Worm (Caenorhabditis elegans) whole organism, L1 larva: ENCODE results near the gene nrde-4.
A peak's percentile ranks its signal among the peaks of the same experiment; 100 is the strongest.

Source experiments
- C04F5.9 ChIP-seq: sonication (generic microtip); optimal IDR thresholded peaks from 2 replicates; lab custom pipeline; 2016; ENCODE audit warnings: missing genetic modification characterization, missing compliant biosample characterization
- C16A3.4 ChIP-seq: fragments of 150-350 bp; optimal IDR thresholded peaks from 2 replicates; lab custom pipeline; 2014; ENCODE audit warnings: missing biosample characterization, missing genetic modification characterization
- C34B4.2 ChIP-seq: sonication (generic microtip); optimal IDR thresholded peaks from 2 replicates; lab custom pipeline; 2017; ENCODE audit warnings: mild to moderate bottlenecking, missing genetic modification characterization, missing compliant biosample characterization
- F16B12.6 ChIP-seq: fragments of 150-350 bp; optimal IDR thresholded peaks from 2 replicates; lab custom pipeline; 2014; ENCODE audit warnings: missing biosample characterization, missing genetic modification characterization
- Y116A8C.19 ChIP-seq: sonication (generic microtip); optimal IDR thresholded peaks from 2 replicates; lab custom pipeline; 2016; ENCODE audit warnings: missing compliant biosample characterization, missing genetic modification characterization, borderline replicate concordance
- aha-1 ChIP-seq: fragments of 150-350 bp; optimal IDR thresholded peaks from 2 replicates; lab custom pipeline; 2014; ENCODE audit warnings: missing biosample characterization, missing genetic modification characterization
- aly-2 ChIP-seq: fragments of 150-350 bp; optimal IDR thresholded peaks from 2 replicates; lab custom pipeline; 2014; ENCODE audit warnings: missing biosample characterization, missing genetic modification characterization
- ama-1 ChIP-seq: fragments of 150-350 bp; optimal IDR thresholded peaks from 2 replicates; lab custom pipeline; 2014
- ceh-8 ChIP-seq: fragments of 200-800 bp; sonication (Bioruptor generic); optimal IDR thresholded peaks from 2 replicates; lab custom pipeline; 2018; ENCODE audit warnings: mild to moderate bottlenecking, missing genetic modification characterization, moderate library complexity, missing compliant biosample characterization
- ceh-90 ChIP-seq: sonication (generic microtip); optimal IDR thresholded peaks from 2 replicates; lab custom pipeline; 2016; ENCODE audit warnings: missing genetic modification characterization, missing compliant biosample characterization
- dpl-1 ChIP-seq, 3 experiments: fragments of 150-350 bp in 2 of 3; sonication (generic microtip) in 1 of 3; optimal IDR thresholded peaks; 2 replicates each; lab custom pipeline; 2014 to 2017; ENCODE audit warnings: missing biosample characterization in 3 of 3, missing genetic modification characterization in 3 of 3, missing genetic modification reagents in 3 of 3
- dsc-1 ChIP-seq: sonication (generic microtip); optimal IDR thresholded peaks from 2 replicates; lab custom pipeline; 2016; ENCODE audit warnings: mild to moderate bottlenecking, missing genetic modification characterization, missing compliant biosample characterization
- efl-1 ChIP-seq, 4 experiments: fragments of 150-350 bp; optimal IDR thresholded peaks in 3 of 4; peaks in 1 of 4; 1 replicate in 1 of 4; 2 replicates in 3 of 4; lab custom pipeline; 2014; ENCODE audit warnings: missing biosample characterization in 2 of 4, missing genetic modification characterization in 2 of 4, missing genetic modification reagents in 2 of 4
- egl-27 ChIP-seq, 2 experiments: fragments of 150-350 bp in 1 of 2; sonication (generic microtip); optimal IDR thresholded peaks; 3 replicates each; lab custom pipeline; 2017 to 2018; ENCODE audit warnings: missing biosample characterization in 2 of 2, missing genetic modification characterization in 2 of 2, missing genetic modification reagents in 2 of 2
- elt-2 ChIP-seq: sonication (generic microtip); optimal IDR thresholded peaks from 2 replicates; lab custom pipeline; 2016; ENCODE audit warnings: missing genetic modification characterization, mild to moderate bottlenecking, inconsistent platforms, missing compliant biosample characterization, missing genetic modification reagents
- elt-3 ChIP-seq, 6 experiments: fragments of 150-350 bp in 1 of 6; sonication (generic microtip); optimal IDR thresholded peaks; 2 replicates each; lab custom pipeline; 2017 to 2018; ENCODE audit warnings: missing biosample characterization in 6 of 6, missing genetic modification characterization in 6 of 6, inconsistent platforms in 1 of 6
- hlh-17 ChIP-seq: fragments of 200-800 bp; sonication (Bioruptor generic); optimal IDR thresholded peaks from 2 replicates; lab custom pipeline; 2018; ENCODE audit warnings: missing genetic modification characterization, mild to moderate bottlenecking, missing compliant biosample characterization, moderate library complexity, borderline replicate concordance
- hlh-4 ChIP-seq: sonication (generic microtip); optimal IDR thresholded peaks from 2 replicates; lab custom pipeline; 2016; ENCODE audit warnings: mild to moderate bottlenecking, missing genetic modification characterization, missing compliant biosample characterization
- irx-1 ChIP-seq: sonication (generic microtip); optimal IDR thresholded peaks from 2 replicates; lab custom pipeline; 2016; ENCODE audit warnings: missing genetic modification characterization, missing compliant biosample characterization
- isw-1 ChIP-seq: fragments of 200-800 bp; sonication (Bioruptor generic); IDR thresholded peaks from 2 replicates; pipeline ENCODE4 v1.3.6; 2022; ENCODE audit warnings: missing genetic modification characterization, missing compliant biosample characterization
- jun-1 ChIP-seq: fragments of 150-350 bp; optimal IDR thresholded peaks from 2 replicates; lab custom pipeline; 2014; ENCODE audit warnings: missing biosample characterization, missing genetic modification reagents, missing genetic modification characterization
- lin-13 ChIP-seq: fragments of 150-350 bp; optimal IDR thresholded peaks from 2 replicates; lab custom pipeline; 2014; ENCODE audit warnings: missing biosample characterization, missing genetic modification reagents, missing genetic modification characterization
- lin-15B ChIP-seq: fragments of 150-350 bp; sonication (generic microtip); optimal IDR thresholded peaks from 3 replicates; lab custom pipeline; 2014; ENCODE audit warnings: missing biosample characterization, missing genetic modification characterization
- lin-39 ChIP-seq: fragments of 150-350 bp; optimal IDR thresholded peaks from 2 replicates; lab custom pipeline; 2014; ENCODE audit warnings: missing biosample characterization, missing genetic modification reagents, missing genetic modification characterization
- mab-9 ChIP-seq: fragments of 200-800 bp; sonication (Bioruptor generic); IDR thresholded peaks from 2 replicates; pipeline ENCODE4 v1.3.6; 2022; ENCODE audit warnings: missing genetic modification reagents, missing genetic modification characterization, missing compliant biosample characterization
- mdl-1 ChIP-seq, 2 experiments: fragments of 150-350 bp; optimal IDR thresholded peaks; 2 replicates each; lab custom pipeline; 2014 to 2017; ENCODE audit warnings: missing biosample characterization in 2 of 2, missing genetic modification characterization in 2 of 2, inconsistent platforms in 1 of 2
- mef-2 ChIP-seq: fragments of 150-350 bp; optimal IDR thresholded peaks from 2 replicates; lab custom pipeline; 2014; ENCODE audit warnings: missing biosample characterization, missing genetic modification characterization
- nhr-11 ChIP-seq: fragments of 150-350 bp; optimal IDR thresholded peaks from 2 replicates; lab custom pipeline; 2014; ENCODE audit warnings: missing biosample characterization, missing genetic modification characterization
- nhr-12 ChIP-seq: sonication (generic microtip); optimal IDR thresholded peaks from 2 replicates; lab custom pipeline; 2017; ENCODE audit warnings: missing biosample characterization, missing genetic modification characterization
- nhr-20 ChIP-seq: sonication (generic microtip); optimal IDR thresholded peaks from 2 replicates; lab custom pipeline; 2016; ENCODE audit warnings: mild to moderate bottlenecking, missing genetic modification characterization, missing compliant biosample characterization
- nhr-237 ChIP-seq: fragments of 150-350 bp; optimal IDR thresholded peaks from 2 replicates; lab custom pipeline; 2014; ENCODE audit warnings: missing biosample characterization, missing genetic modification characterization
- nhr-28 ChIP-seq: fragments of 150-350 bp; optimal IDR thresholded peaks from 2 replicates; lab custom pipeline; 2014; ENCODE audit warnings: missing biosample characterization, missing genetic modification characterization
- nhr-47 ChIP-seq: sonication (generic microtip); optimal IDR thresholded peaks from 2 replicates; lab custom pipeline; 2016; ENCODE audit warnings: mild to moderate bottlenecking, missing genetic modification characterization, moderate library complexity, missing compliant biosample characterization
- nhr-71 ChIP-seq: sonication (generic microtip); optimal IDR thresholded peaks from 2 replicates; lab custom pipeline; 2016; ENCODE audit warnings: mild to moderate bottlenecking, missing genetic modification characterization, moderate library complexity, missing compliant biosample characterization
- nhr-76 ChIP-seq: sonication (generic microtip); optimal IDR thresholded peaks from 2 replicates; lab custom pipeline; 2017; ENCODE audit warnings: missing biosample characterization, missing genetic modification characterization
- nhr-90 ChIP-seq: sonication (generic microtip); optimal IDR thresholded peaks from 2 replicates; lab custom pipeline; 2016; ENCODE audit warnings: mild to moderate bottlenecking, missing genetic modification characterization, missing compliant biosample characterization; ENCODE audit not compliant: poor library complexity
- pax-3 ChIP-seq: fragments of 200-800 bp; sonication (Bioruptor generic); optimal IDR thresholded peaks from 2 replicates; lab custom pipeline; 2018; ENCODE audit warnings: mild to moderate bottlenecking, missing genetic modification characterization, moderate library complexity, missing compliant biosample characterization
- skn-1 ChIP-seq: fragments of 150-350 bp; optimal IDR thresholded peaks from 2 replicates; lab custom pipeline; 2014; ENCODE audit warnings: missing biosample characterization, missing genetic modification characterization
- snpc-4 ChIP-seq: fragments of 150-350 bp; optimal IDR thresholded peaks from 2 replicates; lab custom pipeline; 2014; ENCODE audit warnings: missing biosample characterization, missing genetic modification characterization
- sox-4 ChIP-seq: sonication (generic microtip); optimal IDR thresholded peaks from 2 replicates; lab custom pipeline; 2016; ENCODE audit warnings: missing genetic modification characterization, missing compliant biosample characterization
- sptf-1 ChIP-seq: fragments of 150-350 bp; optimal IDR thresholded peaks from 2 replicates; lab custom pipeline; 2014; ENCODE audit warnings: missing biosample characterization, missing genetic modification characterization
- sup-37 ChIP-seq: fragments of 200-800 bp; sonication (Bioruptor generic); optimal IDR thresholded peaks from 2 replicates; lab custom pipeline; 2018; ENCODE audit warnings: mild to moderate bottlenecking, missing genetic modification characterization, missing compliant biosample characterization
- swsn-7 ChIP-seq: sonication (generic microtip); optimal IDR thresholded peaks from 2 replicates; lab custom pipeline; 2016; ENCODE audit warnings: missing genetic modification characterization, missing compliant biosample characterization
- tbx-2 ChIP-seq: sonication (generic microtip); optimal IDR thresholded peaks from 2 replicates; lab custom pipeline; 2016; ENCODE audit warnings: missing genetic modification characterization, missing compliant biosample characterization
- tlp-1 ChIP-seq: fragments of 150-350 bp; optimal IDR thresholded peaks from 2 replicates; lab custom pipeline; 2014; ENCODE audit warnings: missing biosample characterization, missing genetic modification characterization
- unc-130 ChIP-seq: fragments of 150-350 bp; optimal IDR thresholded peaks from 2 replicates; lab custom pipeline; 2017; ENCODE audit warnings: missing biosample characterization, missing genetic modification characterization, inconsistent platforms
- unc-30 ChIP-seq: sonication (generic microtip); optimal IDR thresholded peaks from 2 replicates; lab custom pipeline; 2017; ENCODE audit warnings: missing biosample characterization, missing genetic modification characterization
- vab-15 ChIP-seq: sonication (generic microtip); optimal IDR thresholded peaks from 2 replicates; lab custom pipeline; 2017; ENCODE audit warnings: missing genotype, mild to moderate bottlenecking, missing genetic modification characterization, missing compliant biosample characterization
- xbp-1 ChIP-seq: sonication (generic microtip); optimal IDR thresholded peaks from 2 replicates; lab custom pipeline; 2016; ENCODE audit warnings: missing genetic modification characterization, missing compliant biosample characterization
- ztf-4 ChIP-seq: fragments of 150-350 bp; optimal IDR thresholded peaks from 2 replicates; lab custom pipeline; 2014; ENCODE audit warnings: missing biosample characterization, missing genetic modification characterization

Gene nrde-4

DNA sequence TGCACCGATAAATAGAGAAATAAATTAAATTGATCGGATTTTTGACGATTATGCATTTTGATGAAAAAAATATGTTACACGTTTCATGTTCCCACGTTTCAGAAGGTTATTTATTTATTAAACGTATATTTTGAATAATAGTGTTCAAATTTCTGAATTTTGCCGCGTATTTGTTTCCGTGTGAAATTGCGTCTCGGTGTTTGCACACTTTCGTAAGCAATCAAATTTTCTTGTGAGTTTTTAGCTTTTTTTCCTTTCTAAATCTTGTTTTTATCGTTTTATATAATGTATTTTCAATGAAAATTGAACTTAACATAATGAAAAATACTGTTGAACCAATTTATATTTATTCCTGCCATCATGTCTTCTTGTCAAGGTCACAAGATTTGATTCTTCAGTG lies 21.5 kb downstream of the nrde-4 start, which contains the start of gene F45E4.6 (continued):
- TF ChIP-seq sptf-1 (tag; lab: Kevin White, UChicago): no peak
- TF ChIP-seq C34B4.2: no peak
- no peak for TF ChIP-seq hlh-4 (tag; lab: Kevin White, UChicago)
- peak; percentile 38 for TF ChIP-seq tbx-2 (tag; lab: Kevin White, UChicago)
- peak; percentile 49 for TF ChIP-seq xbp-1 (tag; lab: Kevin White, UChicago)
- TF ChIP-seq elt-3 (tag; optimal IDR thresholded peaks at IDR 0.05; lab: Kevin White, UChicago): no peak
- no peak for TF ChIP-seq Y116A8C.19 (tag; lab: Kevin White, UChicago)
- no peak for TF ChIP-seq mdl-1 (tag; optimal IDR thresholded peaks at IDR 0.05; lab: Kevin White, UChicago)
- no peak for TF ChIP-seq egl-27 (tag; optimal IDR thresholded peaks at IDR 0.05; lab: Kevin White, UChicago)
- TF ChIP-seq sup-37 (GFP tag; lab: Kevin White, UChicago): no peak
- TF ChIP-seq lin-39 (tag; lab: Kevin White, UChicago): no peak
- no peak for TF ChIP-seq nhr-11 (tag; lab: Kevin White, UChicago)
- TF ChIP-seq aly-2 (tag; lab: Kevin White, UChicago): no peak
- no peak for TF ChIP-seq ama-1 (lab: Kevin White, UChicago)
- no peak for TF ChIP-seq C16A3.4 (tag; lab: Kevin White, UChicago)
- TF ChIP-seq pax-3 (tag; lab: Kevin White, UChicago): no peak
- TF ChIP-seq nhr-90 (tag; lab: Kevin White, UChicago): peak; percentile 44
- no peak for TF ChIP-seq hlh-17 (GFP tag; lab: Kevin White, UChicago)
- TF ChIP-seq elt-2 (tag; lab: Kevin White, UChicago): no peak
- no peak for TF ChIP-seq mab-9 (GFP tag; lab: Robert Waterston, UW)
- TF ChIP-seq lin-13 (GFP tag; lab: Kevin White, UChicago): no peak
- TF ChIP-seq unc-30 (tag; lab: Kevin White, UChicago): no peak
- TF ChIP-seq dsc-1 (tag; lab: Kevin White, UChicago): no peak
- TF ChIP-seq swsn-7: peak; percentile 54
- no peak for TF ChIP-seq sox-4 (tag; lab: Kevin White, UChicago)
- TF ChIP-seq F16B12.6 (tag; lab: Kevin White, UChicago): peak; percentile 86
- TF ChIP-seq isw-1 (GFP tag; lab: Robert Waterston, UW): no peak
- TF ChIP-seq skn-1: peak; percentile 4
- TF ChIP-seq ceh-90 (tag; lab: Kevin White, UChicago): no peak
- no peak for TF ChIP-seq nhr-12 (tag; lab: Kevin White, UChicago)
- no peak for TF ChIP-seq mef-2 (tag; lab: Kevin White, UChicago)

DNA sequence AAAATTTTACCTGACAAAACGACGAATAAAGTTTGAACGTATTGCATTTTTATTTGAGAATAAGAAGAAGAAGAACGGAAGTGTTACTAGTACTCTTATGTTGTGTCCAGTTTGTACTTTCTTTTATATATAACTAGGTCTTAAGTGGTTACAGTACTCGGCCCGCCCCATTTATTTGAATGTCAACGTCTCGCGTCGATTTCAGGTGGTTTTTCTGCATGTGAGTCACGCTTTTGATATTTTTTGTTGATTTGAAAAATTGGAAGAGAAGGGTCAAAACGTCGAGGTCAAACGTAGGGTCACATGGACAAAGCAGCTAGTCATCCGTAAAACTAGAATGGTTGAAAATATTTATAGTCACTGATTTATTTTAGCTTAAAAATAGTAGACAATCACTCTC lies 25.1 kb downstream of the nrde-4 start, which contains the start of gene F45E4.5:
Gene F45E4.5 (minus strand): TSS at position 101 of the 400 bp plus-strand sequence.
- no peak for TF ChIP-seq ceh-8 (GFP tag; lab: Kevin White, UChicago)
- TF ChIP-seq vab-15: no peak
- no peak for TF ChIP-seq efl-1 (optimal IDR thresholded peaks at IDR 0.05; lab: Kevin White, UChicago)
- peak in 1 of 2 experiments; percentile 2 for TF ChIP-seq efl-1 (GFP tag; optimal IDR thresholded peaks at IDR 0.05 in 1 of 2; lab: Kevin White, UChicago)
- TF ChIP-seq, all 84 proteins: peak for 1

DNA sequence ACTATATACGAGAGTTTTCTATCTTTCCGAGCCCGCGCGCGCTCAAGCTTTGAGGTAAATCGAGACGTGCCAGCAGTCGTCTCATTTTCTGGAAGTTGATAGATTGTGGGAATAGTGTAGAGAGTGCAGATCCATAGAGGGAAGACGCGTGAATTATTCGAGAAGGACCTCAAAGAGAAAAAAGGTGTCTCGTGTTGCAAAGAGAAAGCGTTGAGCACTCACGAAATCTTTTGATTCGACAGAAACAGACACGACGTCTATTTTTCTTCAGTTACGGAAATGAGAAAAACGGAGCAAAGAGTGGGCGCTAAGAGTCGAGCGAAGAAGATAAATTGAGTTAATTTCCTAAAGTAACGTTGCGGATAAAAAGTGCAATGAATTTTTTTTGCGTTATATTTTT lies 30.2 kb downstream of the nrde-4 start:
- TF ChIP-seq mdl-1 (tag; optimal IDR thresholded peaks at IDR 0.05; lab: Kevin White, UChicago): no peak
- TF ChIP-seq elt-2 (tag; lab: Kevin White, UChicago): no peak
- TF ChIP-seq C34B4.2: no peak
- TF ChIP-seq C16A3.4 (tag; lab: Kevin White, UChicago): no peak
- peak; percentile 13 for TF ChIP-seq nhr-71 (tag; lab: Kevin White, UChicago)
- TF ChIP-seq nhr-237: no peak
- TF ChIP-seq dpl-1 (GFP tag; optimal IDR thresholded peaks at IDR 0.05; lab: Kevin White, UChicago): no peak
- no peak for TF ChIP-seq nhr-76 (tag; lab: Kevin White, UChicago)
- TF ChIP-seq sup-37 (GFP tag; lab: Kevin White, UChicago): no peak
- no peak for TF ChIP-seq irx-1 (tag; lab: Kevin White, UChicago)
- no peak for TF ChIP-seq snpc-4 (tag; lab: Kevin White, UChicago)
- no peak for TF ChIP-seq tlp-1 (tag; lab: Kevin White, UChicago)
- TF ChIP-seq nhr-20 (tag; lab: Kevin White, UChicago): no peak
- TF ChIP-seq ztf-4 (tag; lab: Kevin White, UChicago): no peak
- TF ChIP-seq lin-15B (tag; lab: Kevin White, UChicago): no peak
- TF ChIP-seq nhr-47 (tag; lab: Kevin White, UChicago): peak; percentile 31
- TF ChIP-seq unc-30 (tag; lab: Kevin White, UChicago): no peak
- no peak for TF ChIP-seq isw-1 (GFP tag; lab: Robert Waterston, UW)
- TF ChIP-seq jun-1 (tag; lab: Kevin White, UChicago): no peak
- TF ChIP-seq nhr-28 (tag; lab: Kevin White, UChicago): no peak
- no peak for TF ChIP-seq unc-130
- no peak for TF ChIP-seq aha-1
- no peak for TF ChIP-seq C04F5.9
